Fruit fly (Drosophila melanogaster): ENCODE results near the gene CG31198.

DNA sequence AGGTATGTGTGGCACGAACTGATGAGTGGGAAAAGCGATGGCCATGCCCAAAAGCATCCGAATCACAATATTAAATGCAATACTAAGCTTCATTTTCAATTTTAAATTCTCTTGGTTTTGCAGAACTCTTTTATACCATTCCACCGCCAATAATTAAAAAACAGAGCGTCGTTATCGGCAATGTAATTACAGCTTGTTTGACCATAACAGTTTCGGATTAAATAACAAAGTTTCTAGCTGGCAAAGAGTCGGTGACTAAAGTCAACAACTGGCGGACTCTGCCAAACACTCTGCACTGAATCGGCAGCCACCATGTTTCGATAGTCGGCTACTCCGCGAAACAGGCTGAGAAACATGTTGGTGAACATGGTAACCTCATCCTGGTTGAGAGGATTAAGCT, 16.9 kb upstream of the CG31198 start, which contains the start of gene CG42870:
- TF ChIP-seq usp (GFP tag; optimal IDR thresholded peaks at IDR 0.05) (no peak), Dll (optimal IDR thresholded peaks at IDR 0.05) (no peak), CG8478 (optimal IDR thresholded peaks at IDR 0.05) (no peak), EcR (GFP tag; optimal IDR thresholded peaks at IDR 0.05) (no peak)
